Worm (Caenorhabditis elegans) whole organism, early embryonic: ENCODE measurements around the gene R12H7.4.

Source experiments
- B0310.2 ChIP-seq: sonication (generic microtip); optimal IDR thresholded peaks from 2 replicates; lab custom pipeline; 2016; ENCODE audit warnings: mild to moderate bottlenecking, missing genetic modification characterization, missing compliant biosample characterization
- F13C5.2 ChIP-seq: sonication (generic microtip); optimal IDR thresholded peaks from 2 replicates; lab custom pipeline; 2017; ENCODE audit warnings: mild to moderate bottlenecking, missing genetic modification characterization, inconsistent platforms, missing compliant biosample characterization
- aly-1 ChIP-seq: sonication (generic microtip); optimal IDR thresholded peaks from 2 replicates; lab custom pipeline; 2016; ENCODE audit warnings: missing genetic modification characterization, missing compliant biosample characterization
- ama-1 ChIP-seq: fragments of 150-350 bp; optimal IDR thresholded peaks from 2 replicates; lab custom pipeline; 2014
- ceh-13 ChIP-seq: fragments of 200-800 bp; sonication (Bioruptor generic); optimal IDR thresholded peaks from 2 replicates; lab custom pipeline; 2018; ENCODE audit warnings: mild to moderate bottlenecking, missing genetic modification characterization, missing compliant biosample characterization
- ceh-36 ChIP-seq: sonication (generic microtip); optimal IDR thresholded peaks from 2 replicates; lab custom pipeline; 2016; ENCODE audit warnings: missing genetic modification characterization, inconsistent platforms, missing compliant biosample characterization
- ets-7 ChIP-seq: sonication (generic microtip); optimal IDR thresholded peaks from 2 replicates; lab custom pipeline; 2016; ENCODE audit warnings: missing genotype, missing genetic modification characterization, missing compliant biosample characterization
- flt-1 ChIP-seq: fragments of 200-800 bp; sonication (Bioruptor generic); IDR thresholded peaks from 2 replicates; pipeline ENCODE4 v1.3.6; 2022; ENCODE audit warnings: missing genetic modification characterization, missing compliant biosample characterization
- hmbx-1 ChIP-seq: sonication (generic microtip); optimal IDR thresholded peaks from 2 replicates; lab custom pipeline; 2016; ENCODE audit warnings: mild to moderate bottlenecking, missing genetic modification characterization, missing compliant biosample characterization
- hmg-4 ChIP-seq: fragments of 200-800 bp; sonication (Bioruptor generic); optimal IDR thresholded peaks from 2 replicates; lab custom pipeline; 2018; ENCODE audit warnings: mild to moderate bottlenecking, missing genetic modification characterization, missing compliant biosample characterization
- hnd-1 ChIP-seq: sonication (generic microtip); optimal IDR thresholded peaks from 2 replicates; lab custom pipeline; 2016; ENCODE audit warnings: missing genetic modification characterization, missing compliant biosample characterization
- pes-1 ChIP-seq: fragments of 200-800 bp; sonication (Bioruptor generic); IDR thresholded peaks from 2 replicates; pipeline ENCODE4 v1.3.6; 2022; ENCODE audit warnings: missing genetic modification reagents, missing genetic modification characterization, missing compliant biosample characterization
- scrt-1 ChIP-seq: fragments of 200-800 bp; sonication (Bioruptor generic); IDR thresholded peaks from 2 replicates; pipeline ENCODE4 v1.3.6; 2022; ENCODE audit warnings: missing genetic modification characterization, missing compliant biosample characterization
- sea-1 ChIP-seq: fragments of 200-800 bp; sonication (Bioruptor generic); conservative IDR thresholded peaks from 2 replicates; pipeline ENCODE4 v1.3.6; 2022; ENCODE audit warnings: missing genetic modification characterization, missing compliant biosample characterization
- tbx-11 ChIP-seq: fragments of 200-800 bp; sonication (Bioruptor generic); IDR thresholded peaks from 2 replicates; pipeline ENCODE4 v1.3.6; 2022; ENCODE audit warnings: missing genetic modification characterization, missing compliant biosample characterization
- tbx-37 ChIP-seq: fragments of 200-800 bp; sonication (Bioruptor generic); conservative IDR thresholded peaks from 2 replicates; pipeline ENCODE4 v1.3.6; 2022; ENCODE audit warnings: missing genetic modification reagents, missing genetic modification characterization, missing compliant biosample characterization
- tra-4 ChIP-seq: sonication (generic microtip); optimal IDR thresholded peaks from 2 replicates; lab custom pipeline; 2017; ENCODE audit warnings: missing genetic modification characterization, missing compliant biosample characterization

Gene R12H7.4

DNA sequence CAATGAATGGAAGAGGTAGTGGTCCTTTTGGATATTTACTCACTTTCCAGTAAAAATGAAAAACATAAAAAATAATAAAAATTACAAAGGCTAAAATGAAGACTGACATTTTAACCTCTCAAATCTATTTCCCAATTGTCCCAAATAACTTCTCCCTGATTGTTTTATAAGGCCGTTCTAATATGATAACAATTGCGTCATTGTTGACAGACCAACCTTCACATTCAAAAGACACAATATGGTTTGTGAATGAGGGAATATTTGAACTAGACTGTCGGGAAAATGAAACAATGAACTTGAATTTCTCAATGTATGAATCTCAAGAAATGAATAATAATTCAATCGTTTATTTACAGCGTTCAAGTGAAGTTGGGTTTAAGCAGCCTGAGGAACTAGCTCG lies 50.3 kb downstream of the R12H7.4 start, which contains the start of gene cyp-14A1:
cyp-14A1 (minus strand) TSS at position 126 of the 400 bp plus-strand sequence.
- TF ChIP-seq scrt-1 (GFP tag; lab: Robert Waterston, UW) (no peak), B0310.2 (tag; lab: Kevin White, UChicago) (no peak), tra-4 (tag; lab: Kevin White, UChicago) (no peak), hmbx-1 (no peak), hnd-1 (tag; lab: Kevin White, UChicago) (no peak), ceh-13 (GFP tag; lab: Kevin White, UChicago) (no peak), aly-1 (no peak), flt-1 (GFP tag; lab: Robert Waterston, UW) (no peak), pes-1 (no peak), hmg-4 (GFP tag; lab: Kevin White, UChicago) (no peak), ets-7 (tag; lab: Kevin White, UChicago) (no peak), sea-1 (GFP tag; lab: Robert Waterston, UW) (no peak), tbx-11 (GFP tag; lab: Robert Waterston, UW) (no peak), F13C5.2 (tag; lab: Kevin White, UChicago) (no peak), ama-1 (lab: Kevin White, UChicago) (no peak), ceh-36 (tag; lab: Kevin White, UChicago) (no peak), tbx-37 (GFP tag; lab: Robert Waterston, UW) (no peak)
